Worm (Caenorhabditis elegans) whole organism, L4 larva: ENCODE measurements around the gene B0554.2.

Source experiments
- ZK546.5 ChIP-seq, 2 experiments: sonication (generic microtip); optimal IDR thresholded peaks; 2 replicates each; lab custom pipeline; 2017; ENCODE audit warnings: missing biosample characterization in 2 of 2, missing genetic modification characterization in 2 of 2
- ama-1 ChIP-seq: fragments of 150-350 bp; optimal IDR thresholded peaks from 2 replicates; lab custom pipeline; 2014; ENCODE audit warnings: inconsistent platforms, mixed read lengths
- lin-38 ChIP-seq: fragments of 200-800 bp; sonication (Bioruptor generic); IDR thresholded peaks from 2 replicates; pipeline ENCODE4 v1.3.6; 2022; ENCODE audit warnings: missing genetic modification reagents, missing genetic modification characterization, missing compliant biosample characterization
- nhr-237 ChIP-seq: sonication (generic microtip); optimal IDR thresholded peaks from 2 replicates; lab custom pipeline; 2017; ENCODE audit warnings: missing biosample characterization, missing genetic modification characterization
- nhr-48 ChIP-seq: sonication (generic microtip); optimal IDR thresholded peaks from 2 replicates; lab custom pipeline; 2016; ENCODE audit warnings: mild to moderate bottlenecking, missing genetic modification characterization, missing compliant biosample characterization
- nhr-77 ChIP-seq: fragments of 150-350 bp; optimal IDR thresholded peaks from 2 replicates; lab custom pipeline; 2014; ENCODE audit warnings: missing biosample characterization, missing genetic modification characterization
- pqm-1 ChIP-seq: sonication (generic microtip); optimal IDR thresholded peaks from 2 replicates; lab custom pipeline; 2017; ENCODE audit warnings: missing biosample characterization, missing genetic modification characterization
- tag-97 ChIP-seq: fragments of 200-800 bp; sonication (Bioruptor generic); IDR thresholded peaks from 2 replicates; pipeline ENCODE4 v1.3.6; 2022; ENCODE audit warnings: missing genetic modification characterization, missing compliant biosample characterization
- unc-39 ChIP-seq: sonication (generic microtip); optimal IDR thresholded peaks from 2 replicates; lab custom pipeline; 2017; ENCODE audit warnings: missing biosample characterization, missing genetic modification characterization

DNA sequence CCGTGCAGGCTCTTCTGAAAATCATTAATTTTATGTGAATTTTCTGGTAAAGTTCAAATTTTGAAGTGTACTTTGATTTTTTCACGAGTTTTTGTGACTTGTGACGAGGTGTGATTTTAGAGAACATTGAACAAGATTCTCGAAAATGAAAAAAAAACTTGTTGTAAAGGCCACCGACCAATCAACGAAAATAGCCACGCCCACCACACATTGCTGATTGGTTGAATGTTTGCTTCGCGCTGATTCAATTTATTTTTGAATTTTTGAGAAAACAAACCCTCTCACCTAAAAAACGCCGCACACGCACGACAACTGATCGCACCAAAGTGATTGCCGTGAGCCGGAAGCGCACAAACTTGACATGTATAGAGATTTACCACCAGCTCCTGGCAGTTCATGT lies 48.9 kb downstream of the B0554.2 start:
- TF ChIP-seq lin-38 (GFP tag; lab: Robert Waterston, UW) (no peak), ZK546.5 (tag; optimal IDR thresholded peaks at IDR 0.05; lab: Kevin White, UChicago) (no peak), unc-39 (tag; lab: Kevin White, UChicago) (no peak), pqm-1 (tag; lab: Kevin White, UChicago) (no peak), nhr-48 (tag; lab: Kevin White, UChicago) (no peak), ama-1 (no peak), tag-97 (GFP tag; lab: Robert Waterston, UW) (no peak), nhr-77 (tag; lab: Kevin White, UChicago) (no peak), nhr-237 (no peak)
